Worm (Caenorhabditis elegans): ENCODE measurements around the gene zfp-1.

- no peak for TF ChIP-seq lin-13 (tag; optimal IDR thresholded peaks at IDR 0.05)
- TF ChIP-seq cnd-1 (tag; optimal IDR thresholded peaks at IDR 0.05) = no peak
- TF ChIP-seq nhr-76 (tag; optimal IDR thresholded peaks at IDR 0.05) = no peak
- TF ChIP-seq unc-39 (tag; optimal IDR thresholded peaks at IDR 0.05) = no peak
- no peak for TF ChIP-seq ceh-43 (GFP tag; optimal IDR thresholded peaks at IDR 0.05)
- no peak for TF ChIP-seq M03D4.4 (tag; optimal IDR thresholded peaks at IDR 0.05)
- no peak for TF ChIP-seq lsy-2 (tag; optimal IDR thresholded peaks at IDR 0.05)
- TF ChIP-seq mep-1 (tag; optimal IDR thresholded peaks at IDR 0.05) = no peak
- TF ChIP-seq bed-3 (GFP tag; optimal IDR thresholded peaks at IDR 0.05) = no peak
- TF ChIP-seq ztf-11 (tag; optimal IDR thresholded peaks at IDR 0.05) = no peak
- TF ChIP-seq nhr-12 (tag; optimal IDR thresholded peaks at IDR 0.05) = no peak
- TF ChIP-seq ham-2 (GFP tag; optimal IDR thresholded peaks at IDR 0.05) = no peak
- no peak for TF ChIP-seq snpc-4 (tag; optimal IDR thresholded peaks at IDR 0.05)
Measured at ce11 chrIII:8807246-8807645, 15.9 kb downstream of the zfp-1 start, which contains the start of gene F54F2.7.
